Worm (Caenorhabditis elegans) whole organism, late embryonic: ENCODE results near the gene T01G6.10.

Source experiments
- dmd-4 ChIP-seq: sonication (generic microtip); optimal IDR thresholded peaks from 2 replicates; lab custom pipeline; 2016; ENCODE audit warnings: borderline replicate concordance, missing genetic modification characterization, missing compliant biosample characterization
- pha-4 ChIP-seq: fragments of 150-350 bp; optimal IDR thresholded peaks from 2 replicates; lab custom pipeline; 2018; ENCODE audit warnings: missing biosample characterization, missing genetic modification reagents, missing genetic modification characterization

ce11 chrV:477664-478212 is 25.3 kb downstream of the T01G6.10 start, which contains the start of gene nhr-55:
- TF ChIP-seq pha-4 (tag; lab: Kevin White, UChicago) (no peak), dmd-4 (no peak)
